Fruit fly (Drosophila melanogaster): Measurements from ENCODE around the gene Gr22f.

Gene Gr22f

DNA sequence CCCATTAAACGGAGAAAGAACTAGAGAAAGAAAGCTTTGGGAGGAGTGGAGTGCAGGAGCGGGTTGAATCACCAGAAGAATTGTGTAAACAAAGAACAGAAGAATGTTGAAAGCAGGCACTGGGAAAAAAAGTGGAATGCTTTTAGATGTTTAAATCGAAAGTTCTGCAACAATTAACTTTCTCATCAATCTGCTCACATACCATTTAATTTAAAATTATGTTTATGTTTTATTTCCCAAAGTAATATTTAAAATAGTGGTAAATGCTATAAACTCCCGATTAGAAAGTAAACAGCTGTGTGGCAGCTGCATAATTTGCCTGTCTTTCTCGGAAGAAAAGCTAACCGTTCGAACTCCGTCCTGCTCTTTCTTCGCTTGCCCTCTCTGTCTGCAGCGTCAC lies 18.2 kb downstream of the Gr22f start (continued):
- TF ChIP-seq CG8765 (GFP tag; IDR thresholded peaks at IDR 0.05) (no peak), unpg (GFP tag; optimal IDR thresholded peaks at IDR 0.05) (peak; percentile 43), CG17361 (GFP tag; IDR thresholded peaks at IDR 0.05) (peak; percentile 39; the same call in 1 of the 3 replicates), CG34422 (GFP tag; IDR thresholded peaks at IDR 0.05) (0 out of 3 replicates have a peak, but pooled peaks have one; percentile 33), Xbp1 (GFP tag; optimal IDR thresholded peaks at IDR 0.05) (peak; percentile 31), CG3847 (GFP tag; IDR thresholded peaks at IDR 0.05) (no peak), CG4282 (GFP tag; optimal IDR thresholded peaks at IDR 0.05) (no peak), Ets65A (GFP tag) (no peak), Asciz (GFP tag; optimal IDR thresholded peaks at IDR 0.05) (peak; percentile 38), CG2889 (GFP tag; IDR thresholded peaks at IDR 0.05) (no peak), CG3065 (GFP tag; optimal IDR thresholded peaks at IDR 0.05) (no peak), lola (GFP tag; optimal IDR thresholded peaks at IDR 0.05) (peak in 1 of 3 experiments; percentile 29), Atf3 (GFP tag; optimal IDR thresholded peaks at IDR 0.05) (no peak), Oli (tag; optimal IDR thresholded peaks at IDR 0.05) (peak; percentile 23), CG11696 (GFP tag; IDR thresholded peaks at IDR 0.05) (no peak), Ssrp (tag; optimal IDR thresholded peaks at IDR 0.05) (peak; percentile 24), CG7839 (tag; optimal IDR thresholded peaks at IDR 0.05) (peak; percentile 28), CG11093 (GFP tag; IDR thresholded peaks at IDR 0.05) (no peak), gem (tag; optimal IDR thresholded peaks at IDR 0.05) (peak; percentile 54)

dm6 chr2L:1737057-1737581 lies 19.1 kb downstream of the Gr22f start:
- TF ChIP-seq CG42726 (GFP tag; IDR thresholded peaks at IDR 0.05; ENCODE audit: partially characterized antibody) (peak; percentile 68; the same call in 1 of the 2 replicates), Hr39 (optimal IDR thresholded peaks at IDR 0.05) (no peak), CTCF (GFP tag; optimal IDR thresholded peaks at IDR 0.05) (peak; percentile 17), bigmax (GFP tag; optimal IDR thresholded peaks at IDR 0.05) (peak; percentile 21), NK7.1 (GFP tag; optimal IDR thresholded peaks at IDR 0.05) (peak; percentile 72), pfk (GFP tag; optimal IDR thresholded peaks at IDR 0.05) (no peak), fd102C (GFP tag; optimal IDR thresholded peaks at IDR 0.05) (no peak), CG3163 (GFP tag; optimal IDR thresholded peaks at IDR 0.05) (peak; percentile 73), crol (GFP tag; IDR thresholded peaks at IDR 0.05) (0 out of 2 replicates have a peak, but pooled peaks have one; percentile 23), HHEX (GFP tag; optimal IDR thresholded peaks at IDR 0.05) (peak; percentile 78), repo (GFP tag; optimal IDR thresholded peaks at IDR 0.05) (peak; percentile 74), Xrp1 (GFP tag; IDR thresholded peaks at IDR 0.05) (peak; percentile 89), ac (GFP tag; optimal IDR thresholded peaks at IDR 0.05) (peak; percentile 8), CG11504 (tag; optimal IDR thresholded peaks at IDR 0.05) (peak; percentile 89), CG4820 (GFP tag; optimal IDR thresholded peaks at IDR 0.05) (peak; percentile 89), esg (GFP tag; conservative IDR thresholded peaks at IDR 0.05) (peak; percentile 86), CG34224 (GFP tag; IDR thresholded peaks at IDR 0.05; ENCODE audit: partially characterized antibody) (peak; percentile 14; the same call in 1 of the 3 replicates), CG10274 (GFP tag; optimal IDR thresholded peaks at IDR 0.05) (peak; percentile 73), CG18262 (tag; optimal IDR thresholded peaks at IDR 0.05) (peak; percentile 90), BEAF-32 (GFP tag; optimal IDR thresholded peaks at IDR 0.05) (no peak), BtbVII (GFP tag; optimal IDR thresholded peaks at IDR 0.05) (peak; percentile 76), CG7556 (GFP tag; optimal IDR thresholded peaks at IDR 0.05) (peak; percentile 89), phol (tag; optimal IDR thresholded peaks at IDR 0.05) (peak; percentile 91), bcd (GFP tag; optimal IDR thresholded peaks at IDR 0.05) (peak; percentile 87), Scr (GFP tag; IDR thresholded peaks at IDR 0.05; ENCODE audit: partially characterized antibody) (0 out of 2 replicates have a peak, but pooled peaks have one; percentile 10), wek (GFP tag; optimal IDR thresholded peaks at IDR 0.05) (no peak), D (optimal IDR thresholded peaks at IDR 0.05) (no peak), D (GFP tag; optimal IDR thresholded peaks at IDR 0.05) (peak; percentile 88), dan (GFP tag; IDR thresholded peaks at IDR 0.05) (peak; percentile 78), Optix (GFP tag; IDR thresholded peaks at IDR 0.05) (peak; percentile 80; the same call in 2 of the 3 replicates), Pdp1 (GFP tag; optimal IDR thresholded peaks at IDR 0.05) (peak; percentile 89 to 92), CG1602 (GFP tag; optimal IDR thresholded peaks at IDR 0.05) (peak; percentile 91)
